Fruit fly (Drosophila melanogaster): ENCODE measurements around the gene CG15019.

The CG15019 gene

dm6 chr3L:4405922-4406321, at the start of gene CG15019:
CG15019 (minus strand) TSS chr3L:4406059.
- no peak for TF ChIP-seq CrebA (GFP tag; optimal IDR thresholded peaks at IDR 0.05; ENCODE audit: borderline replicate concordance)
- no peak for TF ChIP-seq Rel (GFP tag; optimal IDR thresholded peaks at IDR 0.05)
- TF ChIP-seq Rel (tag; optimal IDR thresholded peaks at IDR 0.05), result peak; percentile 1

- no peak for TF ChIP-seq sv (GFP tag; optimal IDR thresholded peaks at IDR 0.05)
- no peak for TF ChIP-seq sage (GFP tag; optimal IDR thresholded peaks at IDR 0.05)
- TF ChIP-seq pan (optimal IDR thresholded peaks at IDR 0.05), result no peak
- TF ChIP-seq tai (GFP tag; optimal IDR thresholded peaks at IDR 0.05), result no peak
- no peak for TF ChIP-seq h (GFP tag; optimal IDR thresholded peaks at IDR 0.05)
Measured at dm6 chr3L:4447229-4447628, 41.4 kb upstream of the CG15019 start.

dm6 chr3L:4446273-4446672, 40.4 kb upstream of the CG15019 start, which contains the start of gene CG12607:
CG12607 (plus strand) TSS chr3L:4446573.
- TF ChIP-seq sv (GFP tag; optimal IDR thresholded peaks at IDR 0.05) (no peak), h (GFP tag; optimal IDR thresholded peaks at IDR 0.05) (no peak), Rel (GFP tag; optimal IDR thresholded peaks at IDR 0.05) (no peak), Rel (tag; optimal IDR thresholded peaks at IDR 0.05) (no peak), dmrt93B (GFP tag; optimal IDR thresholded peaks at IDR 0.05) (no peak), tai (GFP tag; optimal IDR thresholded peaks at IDR 0.05) (no peak), brk (GFP tag; optimal IDR thresholded peaks at IDR 0.05) (no peak), Myc (optimal IDR thresholded peaks at IDR 0.05) (no peak), OdsH (GFP tag; optimal IDR thresholded peaks at IDR 0.05) (no peak), Hr83 (GFP tag; optimal IDR thresholded peaks at IDR 0.05; ENCODE audit: poor library complexity, severe bottlenecking) (no peak)

dm6 chr3L:4445824-4446223, 40.0 kb upstream of the CG15019 start:
- TF ChIP-seq HLH106 (tag; optimal IDR thresholded peaks at IDR 0.05) (no peak), GATAd (GFP tag; optimal IDR thresholded peaks at IDR 0.05) (no peak), psq (GFP tag; optimal IDR thresholded peaks at IDR 0.05) (no peak), ey (GFP tag; optimal IDR thresholded peaks at IDR 0.05) (no peak), Hr78 (GFP tag; optimal IDR thresholded peaks at IDR 0.05) (no peak), lola (GFP tag; optimal IDR thresholded peaks at IDR 0.05) (no peak), foxo (GFP tag; optimal IDR thresholded peaks at IDR 0.05) (no peak), Dfd (GFP tag; optimal IDR thresholded peaks at IDR 0.05) (no peak), Sp1 (GFP tag; optimal IDR thresholded peaks at IDR 0.05) (no peak), CG9705 (GFP tag; optimal IDR thresholded peaks at IDR 0.05) (no peak), N (GFP tag; optimal IDR thresholded peaks at IDR 0.05) (no peak), jim (GFP tag; optimal IDR thresholded peaks at IDR 0.05) (no peak), h (GFP tag; optimal IDR thresholded peaks at IDR 0.05) (no peak), brk (GFP tag; optimal IDR thresholded peaks at IDR 0.05) (no peak), Hnf4 (GFP tag; optimal IDR thresholded peaks at IDR 0.05) (no peak)

DNA sequence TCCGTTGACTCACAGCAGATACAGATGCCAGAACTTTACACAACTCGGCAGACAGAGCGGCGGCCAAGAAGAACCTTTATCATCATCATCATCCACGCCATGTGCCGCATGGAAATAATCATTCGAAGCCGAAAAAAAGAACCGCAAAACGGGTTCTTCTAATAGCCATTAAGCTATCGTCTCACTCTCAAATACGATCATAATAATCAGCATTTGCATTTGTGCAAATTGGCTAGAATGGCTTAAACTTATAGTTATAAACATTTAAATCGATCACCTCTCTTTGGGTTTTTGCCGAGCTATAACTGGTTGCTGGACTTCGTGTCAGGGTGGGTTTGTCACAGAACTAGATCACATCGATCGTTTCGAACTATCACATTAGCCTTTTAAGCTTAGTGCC, 36.3 kb upstream of the CG15019 start:
- no peak for TF ChIP-seq Myc (optimal IDR thresholded peaks at IDR 0.05)
- TF ChIP-seq CG32264 (GFP tag; optimal IDR thresholded peaks at IDR 0.05), result no peak
- TF ChIP-seq woc (GFP tag; optimal IDR thresholded peaks at IDR 0.05), result no peak
- TF ChIP-seq Dfd (GFP tag; optimal IDR thresholded peaks at IDR 0.05), result no peak

DNA sequence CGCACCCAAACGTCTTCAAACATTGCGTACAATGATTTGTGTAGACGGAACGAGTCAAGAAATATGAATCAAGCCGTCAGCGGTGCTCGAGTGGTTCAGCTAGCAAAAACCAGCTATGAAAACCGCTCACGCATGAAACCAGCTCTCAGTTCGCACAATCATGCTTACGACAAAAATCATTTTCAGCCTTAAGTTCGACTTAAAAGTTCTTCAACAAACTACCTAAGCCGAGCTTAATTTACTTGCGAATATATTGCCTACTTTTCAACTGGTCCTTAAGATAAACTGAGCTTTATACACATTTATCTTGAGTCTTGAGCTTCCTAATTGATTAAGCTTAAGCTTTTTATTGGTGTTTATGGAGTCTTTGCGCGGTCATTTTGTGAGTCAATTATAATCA, 34.3 kb upstream of the CG15019 start:
- TF ChIP-seq ey (GFP tag; optimal IDR thresholded peaks at IDR 0.05), result no peak
- TF ChIP-seq Myc (optimal IDR thresholded peaks at IDR 0.05), result peak; percentile 51

DNA sequence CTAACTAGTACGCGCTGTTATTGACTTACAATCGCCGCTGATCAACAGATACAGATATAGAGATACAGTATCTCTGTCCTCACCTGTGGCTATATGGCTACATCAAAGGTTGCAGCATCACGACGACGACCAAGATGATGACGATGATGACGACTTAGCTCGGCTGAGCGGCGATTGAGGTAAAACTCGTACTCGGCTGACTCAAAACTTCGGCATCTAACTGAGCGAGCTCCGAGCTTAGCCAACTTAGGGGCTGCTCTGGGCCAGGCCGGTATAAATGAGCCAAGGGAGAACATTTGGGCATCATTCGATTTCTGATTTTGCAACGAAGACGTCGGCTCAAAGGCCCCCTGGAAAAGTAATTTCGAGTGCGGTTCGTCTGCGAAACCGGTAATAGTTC, 30.6 kb upstream of the CG15019 start, which contains the start of gene CG15021:
Gene CG15021, plus strand, starts transcription at position 301 of the 400 bp plus-strand sequence.
- TF ChIP-seq dsf (GFP tag; optimal IDR thresholded peaks at IDR 0.05; ENCODE audit: borderline replicate concordance) (no peak), Vsx2 (GFP tag; optimal IDR thresholded peaks at IDR 0.05; ENCODE audit: partially characterized antibody) (no peak)

All from whole organism, wandering third instar larva.